Fruit fly (Drosophila melanogaster): Measurements from ENCODE around the gene Keap1.
A peak's percentile ranks its signal among the peaks of the same experiment; 100 is the strongest.

The Keap1 gene

dm6 chr3R:17060244-17060664 lies 19.5 kb downstream of the Keap1 start (continued):
- TF ChIP-seq Hr78 (GFP tag; optimal IDR thresholded peaks at IDR 0.05) (no peak), usp (GFP tag; optimal IDR thresholded peaks at IDR 0.05) (no peak), Myc (optimal IDR thresholded peaks at IDR 0.05) (no peak), fru (GFP tag; optimal IDR thresholded peaks at IDR 0.05) (peak; percentile 16), dl (GFP tag; optimal IDR thresholded peaks at IDR 0.05; ENCODE audit: insufficient read depth in 1 of 2, partially characterized antibody in 2 of 2) (no peak), Sp1 (GFP tag; optimal IDR thresholded peaks at IDR 0.05) (no peak), rgr (GFP tag; optimal IDR thresholded peaks at IDR 0.05) (no peak), Hr83 (GFP tag; optimal IDR thresholded peaks at IDR 0.05; ENCODE audit: poor library complexity, severe bottlenecking) (no peak)

- TF ChIP-seq Dif (GFP tag; optimal IDR thresholded peaks at IDR 0.05; ENCODE audit: partially characterized antibody) (peak; percentile 34), dl (GFP tag; optimal IDR thresholded peaks at IDR 0.05; ENCODE audit: insufficient read depth in 1 of 2, partially characterized antibody in 2 of 2) (peak in 1 of 2 experiments; percentile 27), sv (GFP tag; optimal IDR thresholded peaks at IDR 0.05) (no peak)
Observed at dm6 chr3R:17059811-17060169, 20.0 kb downstream of the Keap1 start.

dm6 chr3R:17059100-17059810 lies 20.5 kb downstream of the Keap1 start:
- TF ChIP-seq CG9705 (GFP tag; optimal IDR thresholded peaks at IDR 0.05), result peak; percentile 22
- TF ChIP-seq Dif (GFP tag; optimal IDR thresholded peaks at IDR 0.05; ENCODE audit: partially characterized antibody), result peak; percentile 17
- no peak for TF ChIP-seq Hnf4 (GFP tag; optimal IDR thresholded peaks at IDR 0.05)
- TF ChIP-seq foxo (GFP tag; optimal IDR thresholded peaks at IDR 0.05), result peak in 1 of 2 experiments; percentile 67
- TF ChIP-seq tai (GFP tag; optimal IDR thresholded peaks at IDR 0.05), result no peak
- TF ChIP-seq Mio (GFP tag; optimal IDR thresholded peaks at IDR 0.05), result no peak
- TF ChIP-seq brk (GFP tag; optimal IDR thresholded peaks at IDR 0.05), result peak; percentile 83
- TF ChIP-seq Abd-B (GFP tag; optimal IDR thresholded peaks at IDR 0.05), result no peak
- TF ChIP-seq GATAd (GFP tag; optimal IDR thresholded peaks at IDR 0.05), result no peak
- peak; percentile 14 for TF ChIP-seq Hr78 (GFP tag; optimal IDR thresholded peaks at IDR 0.05)
- peak; percentile 24 for TF ChIP-seq br (GFP tag; optimal IDR thresholded peaks at IDR 0.05)
- TF ChIP-seq dmrt93B (GFP tag; optimal IDR thresholded peaks at IDR 0.05), result peak; percentile 60
- peak; percentile 56 for TF ChIP-seq jim (GFP tag; optimal IDR thresholded peaks at IDR 0.05)
- peak; percentile 34 for TF ChIP-seq Sp1 (GFP tag; optimal IDR thresholded peaks at IDR 0.05)
- TF ChIP-seq Jra (GFP tag; optimal IDR thresholded peaks at IDR 0.05), result peak; percentile 46
- no peak for TF ChIP-seq pan (optimal IDR thresholded peaks at IDR 0.05)
- no peak for TF ChIP-seq Vsx2 (GFP tag; optimal IDR thresholded peaks at IDR 0.05; ENCODE audit: partially characterized antibody)
- TF ChIP-seq dl (GFP tag; optimal IDR thresholded peaks at IDR 0.05; ENCODE audit: insufficient read depth in 1 of 2, partially characterized antibody in 2 of 2), result peak in 1 of 2 experiments; percentile 58
- peak; percentile 53 for TF ChIP-seq psq (GFP tag; optimal IDR thresholded peaks at IDR 0.05)
- peak; percentile 23 for TF ChIP-seq Rel (GFP tag; optimal IDR thresholded peaks at IDR 0.05)
- no peak for TF ChIP-seq Rel (tag; optimal IDR thresholded peaks at IDR 0.05)
- TF ChIP-seq sv (GFP tag; optimal IDR thresholded peaks at IDR 0.05), result no peak
- peak; percentile 60 for TF ChIP-seq OdsH (GFP tag; optimal IDR thresholded peaks at IDR 0.05)
- TF ChIP-seq sage (GFP tag; optimal IDR thresholded peaks at IDR 0.05), result no peak
- TF ChIP-seq usp (GFP tag; optimal IDR thresholded peaks at IDR 0.05), result no peak
- TF ChIP-seq fru (GFP tag; optimal IDR thresholded peaks at IDR 0.05), result peak; percentile 69
- peak; percentile 70 for TF ChIP-seq ey (GFP tag; optimal IDR thresholded peaks at IDR 0.05)
- no peak for TF ChIP-seq dsf (GFP tag; optimal IDR thresholded peaks at IDR 0.05; ENCODE audit: borderline replicate concordance)
- peak; percentile 12 for TF ChIP-seq CrebA (GFP tag; optimal IDR thresholded peaks at IDR 0.05; ENCODE audit: borderline replicate concordance)
- no peak for TF ChIP-seq Dfd (GFP tag; optimal IDR thresholded peaks at IDR 0.05)
- TF ChIP-seq woc (GFP tag; optimal IDR thresholded peaks at IDR 0.05), result no peak
- no peak for TF ChIP-seq Myc (optimal IDR thresholded peaks at IDR 0.05)
- no peak for TF ChIP-seq lola (GFP tag; optimal IDR thresholded peaks at IDR 0.05)
- TF ChIP-seq HLH106 (tag; optimal IDR thresholded peaks at IDR 0.05), result peak; percentile 13
- TF ChIP-seq N (GFP tag; optimal IDR thresholded peaks at IDR 0.05), result peak; percentile 72
- peak; percentile 38 for TF ChIP-seq h (GFP tag; optimal IDR thresholded peaks at IDR 0.05)
- peak; percentile 48 for TF ChIP-seq rgr (GFP tag; optimal IDR thresholded peaks at IDR 0.05)
- no peak for TF ChIP-seq CG32264 (GFP tag; optimal IDR thresholded peaks at IDR 0.05)
- peak; percentile 83 for TF ChIP-seq Hr83 (GFP tag; optimal IDR thresholded peaks at IDR 0.05; ENCODE audit: poor library complexity, severe bottlenecking)
